Fruit fly (Drosophila melanogaster): ENCODE data around the gene TTLL1A.
A peak's percentile ranks its signal among the peaks of the same experiment; 100 is the strongest.

The TTLL1A gene

dm6 chrX:17230944-17231343 is 28.5 kb upstream of the TTLL1A start, which contains the start of gene CG10597:
CG10597 (minus strand) TSS chrX:17231044.
- TF ChIP-seq CG34367 (tag; optimal IDR thresholded peaks at IDR 0.05): no peak

dm6 chrX:17229475-17230169 is 27.2 kb upstream of the TTLL1A start:
- TF ChIP-seq Pif1A (GFP tag; optimal IDR thresholded peaks at IDR 0.05): no peak
- TF ChIP-seq CG9948 (tag; optimal IDR thresholded peaks at IDR 0.05): peak; percentile 44
- TF ChIP-seq gl (tag; optimal IDR thresholded peaks at IDR 0.05): no peak
- TF ChIP-seq CG13204 (GFP tag; optimal IDR thresholded peaks at IDR 0.05): no peak
- TF ChIP-seq D1 (tag; optimal IDR thresholded peaks at IDR 0.05): no peak
- TF ChIP-seq CG8159 (tag; optimal IDR thresholded peaks at IDR 0.05): no peak
- no peak for TF ChIP-seq CG14655 (GFP tag; optimal IDR thresholded peaks at IDR 0.05)
- TF ChIP-seq CG10348 (GFP tag; IDR thresholded peaks at IDR 0.05): no peak
- TF ChIP-seq CG17806 (tag; optimal IDR thresholded peaks at IDR 0.05): no peak
- no peak for TF ChIP-seq rn (GFP tag; IDR thresholded peaks at IDR 0.05)
- no peak for TF ChIP-seq Pif1B (GFP tag; optimal IDR thresholded peaks at IDR 0.05)
- no peak for TF ChIP-seq CG12605 (GFP tag; IDR thresholded peaks at IDR 0.05)
- TF ChIP-seq EcR (GFP tag; optimal IDR thresholded peaks at IDR 0.05): peak; percentile 94
- no peak for TF ChIP-seq CG4496 (GFP tag; IDR thresholded peaks at IDR 0.05)
- peak; percentile 42 for TF ChIP-seq CG15710 (tag; optimal IDR thresholded peaks at IDR 0.05)
- peak; percentile 42 for TF ChIP-seq Snoo (tag; optimal IDR thresholded peaks at IDR 0.05)
- peak; percentile 56 for TF ChIP-seq CG34367 (tag; optimal IDR thresholded peaks at IDR 0.05)
- no peak for TF ChIP-seq CG32121 (GFP tag; IDR thresholded peaks at IDR 0.05)
- TF ChIP-seq Ets98B (GFP tag; IDR thresholded peaks at IDR 0.05): no peak

- TF ChIP-seq CG4496 (GFP tag; IDR thresholded peaks at IDR 0.05): no peak
- TF ChIP-seq fd96Ca (GFP tag; IDR thresholded peaks at IDR 0.05): no peak
- TF ChIP-seq CG10348 (GFP tag; IDR thresholded peaks at IDR 0.05): no peak
- no peak for TF ChIP-seq CG15710 (tag; optimal IDR thresholded peaks at IDR 0.05)
- TF ChIP-seq CG17806 (tag; optimal IDR thresholded peaks at IDR 0.05): no peak
- TF ChIP-seq gl (tag; optimal IDR thresholded peaks at IDR 0.05): no peak
- no peak for TF ChIP-seq EcR (GFP tag; optimal IDR thresholded peaks at IDR 0.05)
- no peak for TF ChIP-seq Ets98B (GFP tag; IDR thresholded peaks at IDR 0.05)
- no peak for TF ChIP-seq CG14655 (GFP tag; optimal IDR thresholded peaks at IDR 0.05)
- no peak for TF ChIP-seq rn (GFP tag; IDR thresholded peaks at IDR 0.05)
- TF ChIP-seq CG34367 (tag; optimal IDR thresholded peaks at IDR 0.05): no peak
These were observed 25.1 kb upstream of the TTLL1A start for dm6 chrX:17227462-17227861.

- no peak for TF ChIP-seq EcR (GFP tag; optimal IDR thresholded peaks at IDR 0.05)
- no peak for TF ChIP-seq gl (tag; optimal IDR thresholded peaks at IDR 0.05)
- TF ChIP-seq CG17806 (tag; optimal IDR thresholded peaks at IDR 0.05): no peak
- TF ChIP-seq CG8159 (tag; optimal IDR thresholded peaks at IDR 0.05): no peak
These were observed 24.3 kb upstream of the TTLL1A start, which contains the start of gene CG10598 for dm6 chrX:17226681-17227019. CG10598 (minus strand) TSS chrX:17226867.

dm6 chrX:17225972-17226680 is 23.7 kb upstream of the TTLL1A start:
- TF ChIP-seq Pif1B (GFP tag; optimal IDR thresholded peaks at IDR 0.05) (no peak), CG8301 (tag; optimal IDR thresholded peaks at IDR 0.05) (no peak), Pif1A (GFP tag; optimal IDR thresholded peaks at IDR 0.05) (no peak), CG9948 (tag; optimal IDR thresholded peaks at IDR 0.05) (no peak), CG15710 (tag; optimal IDR thresholded peaks at IDR 0.05) (no peak), CG10348 (GFP tag; IDR thresholded peaks at IDR 0.05) (no peak), fd96Ca (GFP tag; IDR thresholded peaks at IDR 0.05) (no peak), CG4496 (GFP tag; IDR thresholded peaks at IDR 0.05) (no peak), gl (tag; optimal IDR thresholded peaks at IDR 0.05) (no peak), CG14655 (GFP tag; optimal IDR thresholded peaks at IDR 0.05) (no peak), rn (GFP tag; IDR thresholded peaks at IDR 0.05) (no peak), CG13204 (GFP tag; optimal IDR thresholded peaks at IDR 0.05) (no peak), Snoo (tag; optimal IDR thresholded peaks at IDR 0.05) (no peak), CG32121 (GFP tag; IDR thresholded peaks at IDR 0.05) (no peak), CG17806 (tag; optimal IDR thresholded peaks at IDR 0.05) (no peak), Ets98B (GFP tag; IDR thresholded peaks at IDR 0.05) (no peak), EcR (GFP tag; optimal IDR thresholded peaks at IDR 0.05) (no peak), CG34367 (tag; optimal IDR thresholded peaks at IDR 0.05) (no peak)

dm6 chrX:17223715-17224114 is 21.3 kb upstream of the TTLL1A start, which contains the start of gene CG34327:
CG34327 (minus strand) TSS chrX:17223815.
- TF ChIP-seq CG15710 (tag; optimal IDR thresholded peaks at IDR 0.05) (no peak), EcR (GFP tag; optimal IDR thresholded peaks at IDR 0.05) (no peak), CG4496 (GFP tag; IDR thresholded peaks at IDR 0.05) (no peak), CG8159 (tag; optimal IDR thresholded peaks at IDR 0.05) (no peak), gl (tag; optimal IDR thresholded peaks at IDR 0.05) (no peak), Pif1A (GFP tag; optimal IDR thresholded peaks at IDR 0.05) (no peak), fd96Ca (GFP tag; IDR thresholded peaks at IDR 0.05) (no peak), CG8301 (tag; optimal IDR thresholded peaks at IDR 0.05) (no peak), Snoo (tag; optimal IDR thresholded peaks at IDR 0.05) (no peak), CG12605 (GFP tag; IDR thresholded peaks at IDR 0.05) (no peak), CG34367 (tag; optimal IDR thresholded peaks at IDR 0.05) (no peak), CG13204 (GFP tag; optimal IDR thresholded peaks at IDR 0.05) (no peak), CG17806 (tag; optimal IDR thresholded peaks at IDR 0.05) (no peak), CG32121 (GFP tag; IDR thresholded peaks at IDR 0.05) (no peak)
